Worm (Caenorhabditis elegans): ENCODE data around the gene pat-6.

The pat-6 gene

DNA sequence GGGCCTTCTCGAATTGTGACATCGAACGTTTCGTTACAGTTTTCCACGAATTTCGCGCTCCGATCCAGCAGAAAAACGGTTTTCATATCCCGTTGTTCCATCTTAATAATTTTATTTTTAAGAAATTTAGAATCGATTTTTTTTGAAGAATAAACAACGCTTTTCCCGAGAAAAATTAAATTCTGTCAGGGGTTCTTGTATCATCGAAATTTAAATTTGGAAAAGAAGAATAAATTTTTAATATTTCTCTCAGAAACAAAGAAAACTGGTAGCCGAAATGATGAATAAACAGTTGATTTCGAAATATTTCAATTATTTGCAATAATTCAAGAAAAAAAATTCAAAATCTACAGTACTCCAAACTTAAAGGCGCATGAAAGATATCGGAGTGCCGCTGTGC is 26.7 kb downstream of the pat-6 start, which contains the start of gene ints-13:
ints-13 (minus strand) TSS at position 101 of the 400 bp plus-strand sequence.
- TF ChIP-seq elt-1 (tag; optimal IDR thresholded peaks at IDR 0.05) (no peak), nhr-12 (tag; optimal IDR thresholded peaks at IDR 0.05) (no peak), mab-5 (tag; optimal IDR thresholded peaks at IDR 0.05) (no peak), ztf-4 (tag; optimal IDR thresholded peaks at IDR 0.05) (no peak), lin-11 (tag; optimal IDR thresholded peaks at IDR 0.05) (no peak), ama-1 (optimal IDR thresholded peaks at IDR 0.05) (no peak), nhr-77 (tag; optimal IDR thresholded peaks at IDR 0.05) (no peak), zag-1 (tag; optimal IDR thresholded peaks at IDR 0.05) (no peak), nhr-129 (tag; optimal IDR thresholded peaks at IDR 0.05) (no peak), ztf-1 (GFP tag; conservative IDR thresholded peaks at IDR 0.05) (no peak), skn-1 (tag; optimal IDR thresholded peaks at IDR 0.05) (no peak), sma-3 (GFP tag; optimal IDR thresholded peaks at IDR 0.05) (no peak)

DNA sequence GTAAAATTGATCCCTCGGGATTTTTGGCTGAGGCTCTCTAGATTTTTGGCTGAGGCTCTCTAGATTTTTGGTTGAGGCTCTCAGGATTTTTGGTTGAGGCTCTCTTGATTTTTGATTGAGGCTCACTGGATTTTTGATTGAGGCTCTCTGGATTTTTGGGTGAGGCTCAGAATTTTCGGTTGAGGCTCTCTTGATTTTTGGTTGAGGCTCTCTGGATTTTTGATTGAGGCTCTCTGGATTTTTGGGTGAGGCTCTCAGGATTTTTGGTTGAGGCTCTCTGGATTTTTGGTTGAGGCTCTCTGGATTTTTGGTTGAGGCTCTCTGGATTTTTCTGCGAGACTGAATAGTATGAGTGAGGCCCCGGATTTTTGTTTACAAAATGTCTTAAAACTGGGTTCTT is 27.9 kb downstream of the pat-6 start:
- TF ChIP-seq lin-13 (GFP tag; optimal IDR thresholded peaks at IDR 0.05) (no peak), nhr-21 (tag; optimal IDR thresholded peaks at IDR 0.05) (no peak), C34F6.9 (tag; optimal IDR thresholded peaks at IDR 0.05) (no peak), sma-3 (GFP tag; optimal IDR thresholded peaks at IDR 0.05) (no peak), nhr-237 (tag; optimal IDR thresholded peaks at IDR 0.05) (no peak), mbf-1 (tag; optimal IDR thresholded peaks at IDR 0.05) (no peak), dmd-4 (tag; optimal IDR thresholded peaks at IDR 0.05) (no peak), fos-1 (tag; optimal IDR thresholded peaks at IDR 0.05) (no peak), unc-39 (tag; optimal IDR thresholded peaks at IDR 0.05) (no peak), Y55F3AM.14 (GFP tag; optimal IDR thresholded peaks at IDR 0.05) (no peak), nhr-6 (tag; optimal IDR thresholded peaks at IDR 0.05) (no peak), ztf-4 (tag; optimal IDR thresholded peaks at IDR 0.05) (no peak), ama-1 (optimal IDR thresholded peaks at IDR 0.05) (no peak), ZK546.5 (tag; optimal IDR thresholded peaks at IDR 0.05) (no peak), peb-1 (tag; optimal IDR thresholded peaks at IDR 0.05) (no peak), F13H6.1 (tag; optimal IDR thresholded peaks at IDR 0.05) (no peak), crh-2 (tag; optimal IDR thresholded peaks at IDR 0.05) (no peak), aly-2 (tag; optimal IDR thresholded peaks at IDR 0.05) (no peak), ceh-16 (tag; optimal IDR thresholded peaks at IDR 0.05) (no peak), snpc-4 (tag; optimal IDR thresholded peaks at IDR 0.05) (no peak)

DNA sequence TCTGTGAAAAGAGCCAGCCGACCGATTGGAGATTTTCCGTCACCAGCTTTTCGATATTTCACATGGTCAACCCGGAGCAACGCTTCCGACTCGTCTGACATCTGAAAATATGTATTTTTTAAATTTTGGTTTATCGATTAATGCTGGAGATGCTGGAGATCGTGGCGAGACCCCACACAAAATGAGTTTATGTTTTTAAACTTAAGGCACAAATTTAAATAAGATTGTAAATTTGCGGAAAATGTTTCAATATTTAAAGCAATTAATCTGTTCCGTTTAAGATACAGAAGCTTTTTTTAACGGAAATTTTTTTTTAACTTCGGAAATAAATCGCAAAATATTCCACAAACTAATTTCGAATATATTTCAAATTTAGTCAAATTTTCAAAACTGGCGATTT is 32.4 kb downstream of the pat-6 start, which contains the start of gene gtf-2H1:
gtf-2H1 (minus strand) TSS at position 101 of the 400 bp plus-strand sequence.
- no peak for TF ChIP-seq R02D3.7 (tag; optimal IDR thresholded peaks at IDR 0.05)

DNA sequence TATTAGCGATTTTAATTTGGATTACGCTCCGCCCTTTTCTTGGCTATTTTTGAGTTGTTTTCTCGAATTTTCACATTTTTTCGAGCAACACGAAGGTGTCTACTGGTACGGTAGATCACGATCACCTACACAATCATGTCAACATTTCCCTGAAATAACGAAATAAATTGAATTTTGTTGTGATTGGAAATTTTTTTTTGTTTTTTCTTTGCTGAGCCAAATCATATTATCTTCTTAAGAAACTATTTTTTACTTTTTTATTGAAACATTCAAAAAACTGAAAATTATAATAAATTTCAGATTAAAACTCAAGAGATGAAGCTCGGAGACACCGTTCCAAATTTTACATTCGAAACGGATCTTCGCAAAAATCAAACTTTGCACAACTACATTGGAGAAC is 45.8 kb downstream of the pat-6 start, which contains the start of gene prdx-6:
prdx-6 (plus strand) TSS at position 301 of the 400 bp plus-strand sequence.
- TF ChIP-seq sma-9 (GFP tag; optimal IDR thresholded peaks at IDR 0.05), result no peak
- no peak for TF ChIP-seq sma-9 (tag; optimal IDR thresholded peaks at IDR 0.05)
